Fruit fly (Drosophila melanogaster): Measurements from ENCODE around the gene CG8679.

CG8679 gene

DNA sequence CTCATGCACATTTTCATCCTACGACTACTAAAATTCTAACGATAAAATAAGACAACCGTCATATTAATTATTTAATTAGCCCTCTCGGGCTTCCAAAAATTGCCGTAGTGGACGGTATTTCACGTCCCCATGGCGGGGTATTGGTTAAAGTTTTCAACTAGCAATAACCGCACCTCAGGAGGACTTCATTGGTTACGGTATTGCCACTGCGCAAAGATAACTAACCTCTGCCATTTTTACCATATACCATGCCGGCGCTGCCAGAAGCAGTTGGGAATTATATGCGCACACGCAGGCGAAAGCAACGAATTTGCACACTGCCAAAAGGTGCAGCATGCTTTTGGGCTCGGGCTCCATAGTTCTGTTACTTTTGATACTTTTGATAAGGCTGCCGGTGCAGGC lies 3.4 kb downstream of the CG8679 start (continued):
- no peak for TF ChIP-seq CG15073 (GFP tag; optimal IDR thresholded peaks at IDR 0.05)
- TF ChIP-seq CG31224 (GFP tag; IDR thresholded peaks at IDR 0.05), result no peak
- TF ChIP-seq CG3065 (GFP tag; optimal IDR thresholded peaks at IDR 0.05), result no peak
- TF ChIP-seq CG3163 (GFP tag; optimal IDR thresholded peaks at IDR 0.05), result peak; percentile 9
- peak; percentile 43 for TF ChIP-seq jumu (GFP tag; optimal IDR thresholded peaks at IDR 0.05)
- TF ChIP-seq B-H1 (GFP tag; IDR thresholded peaks at IDR 0.05), result no peak; the same call in 2 of the 3 replicates
- peak; percentile 22 for TF ChIP-seq B-H2 (GFP tag; optimal IDR thresholded peaks at IDR 0.05)
- TF ChIP-seq CG11085 (GFP tag; IDR thresholded peaks at IDR 0.05), result peak; percentile 42
- peak; percentile 31 for TF ChIP-seq CG3407 (GFP tag; optimal IDR thresholded peaks at IDR 0.05)
- peak; percentile 19 for TF ChIP-seq dmrt11E (tag; optimal IDR thresholded peaks at IDR 0.05)
- TF ChIP-seq CG2199 (GFP tag; IDR thresholded peaks at IDR 0.05), result peak; percentile 96
- peak; percentile 63 for TF ChIP-seq lab (GFP tag; optimal IDR thresholded peaks at IDR 0.05)
- TF ChIP-seq nau (GFP tag; optimal IDR thresholded peaks at IDR 0.05), result no peak
- no peak for TF ChIP-seq CG17802 (tag; optimal IDR thresholded peaks at IDR 0.05)
- TF ChIP-seq CG2116 (GFP tag; optimal IDR thresholded peaks at IDR 0.05), result no peak
- no peak for TF ChIP-seq Fer1 (GFP tag; optimal IDR thresholded peaks at IDR 0.05)
- no peak for TF ChIP-seq CG11093 (GFP tag; IDR thresholded peaks at IDR 0.05)
- TF ChIP-seq Atf6 (GFP tag; IDR thresholded peaks at IDR 0.05), result peak; percentile 27
- TF ChIP-seq Awh (GFP tag; IDR thresholded peaks at IDR 0.05), result peak; percentile 20; the same call in 1 of the 2 replicates
- no peak for TF ChIP-seq ase (GFP tag; IDR thresholded peaks at IDR 0.05)
- TF ChIP-seq CG18476 (GFP tag; optimal IDR thresholded peaks at IDR 0.05), result no peak
- 0 out of 4 replicates have a peak, but pooled peaks have one; percentile 63 for TF ChIP-seq chinmo (GFP tag; IDR thresholded peaks at IDR 0.05; ENCODE audit: partially characterized antibody)
- TF ChIP-seq Tbp (GFP tag; optimal IDR thresholded peaks at IDR 0.05), result peak; percentile 36
- peak; percentile 49 for TF ChIP-seq Mad (GFP tag; optimal IDR thresholded peaks at IDR 0.05)
- peak; percentile 49 for TF ChIP-seq MTF-1 (GFP tag; optimal IDR thresholded peaks at IDR 0.05; ENCODE audit: borderline replicate concordance)
- 0 out of 3 replicates have a peak, but pooled peaks have one; percentile 37 for TF ChIP-seq H15 (GFP tag; IDR thresholded peaks at IDR 0.05)
- peak; percentile 0 for TF ChIP-seq Bteb2 (GFP tag; optimal IDR thresholded peaks at IDR 0.05)
- peak; percentile 22 for TF ChIP-seq CG13624 (GFP tag; optimal IDR thresholded peaks at IDR 0.05)
- peak; percentile 40 for TF ChIP-seq fd96Cb (tag; optimal IDR thresholded peaks at IDR 0.05)
- TF ChIP-seq toy (GFP tag; IDR thresholded peaks at IDR 0.05), result 0 out of 2 replicates have a peak, but pooled peaks have one; percentile 11
- TF ChIP-seq Drgx (GFP tag; IDR thresholded peaks at IDR 0.05), result no peak
- TF ChIP-seq CG5180 (GFP tag; optimal IDR thresholded peaks at IDR 0.05), result no peak
- peak; percentile 34 for TF ChIP-seq Camta (GFP tag; optimal IDR thresholded peaks at IDR 0.05)
- no peak for TF ChIP-seq gce (GFP tag; IDR thresholded peaks at IDR 0.05)
- peak; percentile 11 for TF ChIP-seq CG30403 (GFP tag; optimal IDR thresholded peaks at IDR 0.05)
- TF ChIP-seq CG2129 (GFP tag; IDR thresholded peaks at IDR 0.05; ENCODE audit: partially characterized antibody), result no peak
- peak; percentile 76 for TF ChIP-seq Jarid2 (GFP tag; optimal IDR thresholded peaks at IDR 0.05)
- TF ChIP-seq ATbp (GFP tag; optimal IDR thresholded peaks at IDR 0.05), result peak; percentile 13
- TF ChIP-seq Eip74EF (GFP tag; optimal IDR thresholded peaks at IDR 0.05), result no peak
- TF ChIP-seq CG10959 (GFP tag; IDR thresholded peaks at IDR 0.05), result peak; percentile 62; the same call in 1 of the 2 replicates
- no peak for TF ChIP-seq CkIIα-i1 (GFP tag; IDR thresholded peaks at IDR 0.05)
- peak; percentile 94 for TF ChIP-seq Med (GFP tag)
- TF ChIP-seq CG12769 (tag; optimal IDR thresholded peaks at IDR 0.05), result peak; percentile 52
- peak; percentile 29; the same call in 1 of the 3 replicates for TF ChIP-seq HLH4C (GFP tag; IDR thresholded peaks at IDR 0.05; ENCODE audit: partially characterized antibody)
- TF ChIP-seq ftz-f1 (GFP tag; optimal IDR thresholded peaks at IDR 0.05), result no peak
- TF ChIP-seq sisA (GFP tag; IDR thresholded peaks at IDR 0.05), result peak; percentile 22; the same call in 1 of the 2 replicates
- TF ChIP-seq Bdp1 (GFP tag; optimal IDR thresholded peaks at IDR 0.05), result no peak
- TF ChIP-seq Gsc (GFP tag; IDR thresholded peaks at IDR 0.05), result no peak
- 0 out of 2 replicates have a peak, but pooled peaks have one; percentile 45 for TF ChIP-seq tna (GFP tag; IDR thresholded peaks at IDR 0.05; ENCODE audit: partially characterized antibody)
- no peak for TF ChIP-seq Trl (optimal IDR thresholded peaks at IDR 0.05)
- peak; percentile 38 for TF ChIP-seq Trl (GFP tag; optimal IDR thresholded peaks at IDR 0.05)

All from whole organism, embryonic.